Fruit fly (Drosophila melanogaster) whole organism, embryonic: ENCODE measurements around the gene ND-23.

ENCODE experiments used
- BEAF-32 ChIP-seq: fragments of 200-800 bp; sonication (Bioruptor generic); optimal IDR thresholded peaks from 3 replicates; lab custom pipeline; 2017; ENCODE audit warnings: missing biosample characterization, missing genetic modification characterization, mild to moderate bottlenecking, moderate library complexity, missing genetic modification reagents
- CG10321 ChIP-seq: fragments of 200-800 bp; sonication (Bioruptor generic); IDR thresholded peaks from 2 replicates; pipeline ENCODE4 v1.3.6; 2022; ENCODE audit warnings: missing biosample characterization, missing genetic modification characterization
- CG10565 ChIP-seq: fragments of 200-800 bp; sonication (Bioruptor generic); optimal IDR thresholded peaks from 3 replicates; lab custom pipeline; 2016; ENCODE audit warnings: missing biosample characterization, mild to moderate bottlenecking, missing genetic modification characterization
- CG12942 ChIP-seq: fragments of 200-800 bp; sonication (Bioruptor generic); optimal IDR thresholded peaks from 3 replicates; lab custom pipeline; 2016; ENCODE audit warnings: missing biosample characterization, missing genetic modification characterization
- CG14860 ChIP-seq: fragments of 200-800 bp; sonication (Bioruptor generic); IDR thresholded peaks from 3 replicates; pipeline ENCODE4 v1.3.6; 2022; ENCODE audit warnings: missing biosample characterization, missing genetic modification characterization; ENCODE audit not compliant: partially characterized antibody
- CG15011 ChIP-seq: fragments of 200-800 bp; sonication (Bioruptor generic); optimal IDR thresholded peaks from 3 replicates; lab custom pipeline; 2018; ENCODE audit warnings: missing biosample characterization, mild to moderate bottlenecking, missing genetic modification characterization
- CG15073 ChIP-seq: fragments of 200-800 bp; sonication (Bioruptor generic); optimal IDR thresholded peaks from 2 replicates; lab custom pipeline; 2016; ENCODE audit warnings: missing biosample characterization, missing genetic modification characterization
- CG1529 ChIP-seq: fragments of 200-800 bp; sonication (Bioruptor generic); optimal IDR thresholded peaks from 3 replicates; lab custom pipeline; 2018; ENCODE audit warnings: missing biosample characterization, missing genetic modification characterization
- CG17328 ChIP-seq: fragments of 200-800 bp; sonication (Bioruptor generic); IDR thresholded peaks from 2 replicates; pipeline ENCODE4 v1.3.6; 2022; ENCODE audit warnings: missing biosample characterization, missing genetic modification characterization
- CG2116 ChIP-seq: fragments of 200-800 bp; sonication (Bioruptor generic); optimal IDR thresholded peaks from 3 replicates; lab custom pipeline; 2018; ENCODE audit warnings: missing biosample characterization, mild to moderate bottlenecking, missing genetic modification characterization
- CG2678 ChIP-seq: fragments of 200-800 bp; sonication (Bioruptor generic); optimal IDR thresholded peaks from 3 replicates; lab custom pipeline; 2019; ENCODE audit warnings: missing biosample characterization, mild to moderate bottlenecking, missing genetic modification characterization, moderate library complexity
- CG31388 ChIP-seq: fragments of 200-800 bp; sonication (Bioruptor generic); optimal IDR thresholded peaks from 2 replicates; lab custom pipeline; 2016; ENCODE audit warnings: missing biosample characterization, missing genetic modification characterization
- CG3281 ChIP-seq: fragments of 200-800 bp; sonication (Bioruptor generic); optimal IDR thresholded peaks from 3 replicates; lab custom pipeline; 2017; ENCODE audit warnings: missing biosample characterization, mild to moderate bottlenecking, missing genetic modification characterization
- CG34422 ChIP-seq: fragments of 200-800 bp; sonication (Bioruptor generic); IDR thresholded peaks from 3 replicates; pipeline ENCODE4 v1.3.6; 2022; ENCODE audit warnings: missing biosample characterization, missing genetic modification characterization
- CG4328 ChIP-seq: fragments of 200-800 bp; sonication (Bioruptor generic); optimal IDR thresholded peaks from 3 replicates; lab custom pipeline; 2017; ENCODE audit warnings: missing biosample characterization, missing genetic modification reagents, missing genetic modification characterization
- CG4730 ChIP-seq: fragments of 200-800 bp; sonication (Bioruptor generic); IDR thresholded peaks from 2 replicates; pipeline ENCODE4 v1.3.6; 2022; ENCODE audit warnings: missing biosample characterization, missing genetic modification characterization
- CG5953 ChIP-seq: fragments of 200-800 bp; sonication (Bioruptor generic); IDR thresholded peaks from 2 replicates; pipeline ENCODE4 v1.3.6; 2022; ENCODE audit warnings: missing biosample characterization, missing genetic modification characterization
- CG6683 ChIP-seq: fragments of 200-800 bp; sonication (Bioruptor generic); optimal IDR thresholded peaks from 2 replicates; lab custom pipeline; 2017; ENCODE audit warnings: missing biosample characterization, mild to moderate bottlenecking, missing genetic modification characterization, missing genetic modification reagents
- CG6689 ChIP-seq: fragments of 200-800 bp; sonication (Bioruptor generic); IDR thresholded peaks from 2 replicates; pipeline ENCODE4 v1.3.6; 2022; ENCODE audit warnings: missing biosample characterization, missing genetic modification characterization
- CG6854 ChIP-seq: fragments of 200-800 bp; sonication (Bioruptor generic); optimal IDR thresholded peaks from 3 replicates; lab custom pipeline; 2017; ENCODE audit warnings: missing biosample characterization, mild to moderate bottlenecking, missing genetic modification characterization
- CG7372 ChIP-seq: fragments of 200-800 bp; sonication (Bioruptor generic); IDR thresholded peaks from 2 replicates; pipeline ENCODE4 v1.3.6; 2022; ENCODE audit warnings: missing biosample characterization, missing genetic modification characterization
- CG7556 ChIP-seq: fragments of 200-800 bp; sonication (Bioruptor generic); optimal IDR thresholded peaks from 2 replicates; lab custom pipeline; 2017; ENCODE audit warnings: missing biosample characterization, mild to moderate bottlenecking, missing genetic modification characterization
- Camta ChIP-seq: fragments of 200-800 bp; sonication (Bioruptor generic); optimal IDR thresholded peaks from 2 replicates; lab custom pipeline; 2016; ENCODE audit warnings: missing biosample characterization, missing genetic modification characterization
- Dip2 ChIP-seq: fragments of 200-800 bp; sonication (Bioruptor generic); IDR thresholded peaks from 2 replicates; pipeline ENCODE4 v1.3.6; 2022; ENCODE audit warnings: missing biosample characterization, missing genetic modification characterization
- Ets65A ChIP-seq: fragments of 200-800 bp; sonication (Bioruptor generic); peaks from one replicate; lab custom pipeline; 2016; ENCODE audit warnings: missing biosample characterization, missing genetic modification characterization
- Gug ChIP-seq: fragments of 200-800 bp; sonication (Bioruptor generic); IDR thresholded peaks from 4 replicates; pipeline ENCODE4 v1.3.6; 2022; ENCODE audit warnings: missing biosample characterization, missing genetic modification characterization
- HLH4C ChIP-seq: fragments of 200-800 bp; sonication (Bioruptor generic); IDR thresholded peaks from 3 replicates; pipeline ENCODE4 v1.3.6; 2022; ENCODE audit warnings: missing biosample characterization, missing genetic modification characterization; ENCODE audit not compliant: partially characterized antibody
- Neu2 ChIP-seq: fragments of 200-800 bp; sonication (Bioruptor generic); optimal IDR thresholded peaks from 3 replicates; lab custom pipeline; 2016; ENCODE audit warnings: missing biosample characterization, missing genetic modification characterization, borderline replicate concordance
- NfI ChIP-seq: fragments of 200-800 bp; sonication (Bioruptor generic); optimal IDR thresholded peaks from 3 replicates; lab custom pipeline; 2018; ENCODE audit warnings: missing biosample characterization, mild to moderate bottlenecking, missing genetic modification characterization, moderate library complexity
- Sox100B ChIP-seq: fragments of 200-800 bp; sonication (Bioruptor generic); optimal IDR thresholded peaks from 3 replicates; lab custom pipeline; 2018; ENCODE audit warnings: missing biosample characterization, mild to moderate bottlenecking, missing genetic modification characterization
- Sry-δ ChIP-seq: fragments of 200-800 bp; sonication (Bioruptor generic); optimal IDR thresholded peaks from 2 replicates; lab custom pipeline; 2016; ENCODE audit warnings: missing biosample characterization, missing genetic modification characterization
- amos ChIP-seq: fragments of 200-800 bp; sonication (Bioruptor generic); IDR thresholded peaks from 2 replicates; pipeline ENCODE4 v1.3.6; 2022; ENCODE audit warnings: missing biosample characterization, missing genetic modification characterization; ENCODE audit not compliant: partially characterized antibody
- bcd ChIP-seq: fragments of 200-800 bp; sonication (Bioruptor generic); optimal IDR thresholded peaks from 2 replicates; lab custom pipeline; 2017; ENCODE audit warnings: missing biosample characterization, mild to moderate bottlenecking, missing genetic modification characterization
- cg ChIP-seq: fragments of 200-800 bp; sonication (Bioruptor generic); optimal IDR thresholded peaks from 3 replicates; lab custom pipeline; 2019; ENCODE audit warnings: missing biosample characterization, mild to moderate bottlenecking, missing genetic modification characterization, moderate library complexity
- croc ChIP-seq: fragments of 200-800 bp; sonication (Bioruptor generic); conservative IDR thresholded peaks from 3 replicates; pipeline ENCODE4 v1.3.6; 2022; ENCODE audit warnings: missing biosample characterization, missing genetic modification characterization
- da ChIP-seq: fragments of 200-800 bp; sonication (Bioruptor generic); optimal IDR thresholded peaks from 2 replicates; lab custom pipeline; 2016; ENCODE audit warnings: missing biosample characterization, missing genetic modification characterization
- danr ChIP-seq: fragments of 200-800 bp; sonication (Bioruptor generic); IDR thresholded peaks from 2 replicates; pipeline ENCODE4 v1.3.6; 2022; ENCODE audit warnings: missing biosample characterization, missing genetic modification characterization
- fd3F ChIP-seq: fragments of 200-800 bp; sonication (Bioruptor generic); optimal IDR thresholded peaks from 2 replicates; lab custom pipeline; 2018; ENCODE audit warnings: missing biosample characterization, mild to moderate bottlenecking, missing genetic modification characterization, moderate library complexity
- gcm ChIP-seq: fragments of 200-800 bp; sonication (Bioruptor generic); optimal IDR thresholded peaks from 2 replicates; lab custom pipeline; 2019; ENCODE audit warnings: missing biosample characterization, mild to moderate bottlenecking, missing genetic modification characterization, moderate library complexity
- nerfin-2 ChIP-seq: fragments of 200-800 bp; sonication (Bioruptor generic); IDR thresholded peaks from 2 replicates; pipeline ENCODE4 v1.3.6; 2022; ENCODE audit warnings: missing biosample characterization, missing genetic modification characterization; ENCODE audit not compliant: partially characterized antibody
- nmo ChIP-seq: fragments of 200-800 bp; sonication (Bioruptor generic); optimal IDR thresholded peaks from 2 replicates; lab custom pipeline; 2018; ENCODE audit warnings: missing biosample characterization, mild to moderate bottlenecking, missing genetic modification characterization, moderate library complexity
- pum ChIP-seq: fragments of 200-800 bp; sonication (Bioruptor generic); optimal IDR thresholded peaks from 2 replicates; lab custom pipeline; 2016; ENCODE audit warnings: missing biosample characterization, missing genetic modification characterization
- repo ChIP-seq: fragments of 200-800 bp; sonication (Bioruptor generic); optimal IDR thresholded peaks from 2 replicates; lab custom pipeline; 2016; ENCODE audit warnings: missing biosample characterization, missing genetic modification characterization
- rib ChIP-seq: fragments of 200-800 bp; sonication (Bioruptor generic); IDR thresholded peaks from 2 replicates; pipeline ENCODE4 v1.3.6; 2022; ENCODE audit warnings: missing biosample characterization, missing genetic modification characterization
- toy ChIP-seq: fragments of 200-800 bp; sonication (Bioruptor generic); IDR thresholded peaks from 2 replicates; pipeline ENCODE4 v1.3.6; 2022; ENCODE audit warnings: missing biosample characterization, missing genetic modification characterization
- tup ChIP-seq: fragments of 200-800 bp; sonication (Bioruptor generic); optimal IDR thresholded peaks from 2 replicates; lab custom pipeline; 2016; ENCODE audit warnings: missing biosample characterization, mild to moderate bottlenecking, missing genetic modification characterization, moderate library complexity
- twi ChIP-seq: fragments of 200-800 bp; optimal IDR thresholded peaks from 2 replicates; lab custom pipeline; 2019; ENCODE audit warnings: missing biosample characterization, mild to moderate bottlenecking, missing genetic modification characterization, moderate library complexity
- usp ChIP-seq: fragments of >200 bp; optimal IDR thresholded peaks from 2 replicates; lab custom pipeline; 2017; ENCODE audit warnings: missing biosample characterization, missing genetic modification characterization

Gene ND-23

dm6 chr3R:15836864-15837824, at the start of gene ND-23, which contains the start of gene spn-E (continued):
- TF ChIP-seq CG6689 (GFP tag; lab: Robert Waterston, UW) (peak; percentile 57; the same call in 1 of the 2 replicates), nmo (peak; percentile 81), CG15011 (GFP tag; lab: Kevin White, UChicago) (no peak), rib (no peak), fd3F (peak; percentile 13), CG12942 (peak; percentile 44), CG2116 (GFP tag; lab: Kevin White, UChicago) (peak; percentile 76), CG4730 (GFP tag; lab: Robert Waterston, UW) (no peak), amos (GFP tag; lab: Robert Waterston, UW) (peak; percentile 69), cg (GFP tag; lab: Kevin White, UChicago) (no peak), Camta (GFP tag; lab: Kevin White, UChicago) (no peak), usp (GFP tag; lab: Kevin White, UChicago) (no peak), Gug (no peak), Sox100B (peak; percentile 54), tup (GFP tag; lab: Kevin White, UChicago) (no peak), nerfin-2 (GFP tag; lab: Robert Waterston, UW) (0 out of 2 replicates have a peak, but pooled peaks have one; percentile 51), CG17328 (GFP tag; lab: Robert Waterston, UW) (peak; percentile 51; the same call in 1 of the 2 replicates), CG10321 (no peak), Ets65A (GFP tag; lab: Kevin White, UChicago) (no peak), BEAF-32 (GFP tag; lab: Kevin White, UChicago) (peak; percentile 77), twi (peak; percentile 49), CG31388 (GFP tag; lab: Kevin White, UChicago) (no peak), NfI (GFP tag; lab: Kevin White, UChicago) (peak; percentile 52), CG6683 (GFP tag; lab: Kevin White, UChicago) (no peak), CG14860 (peak; percentile 46; the same call in 1 of the 3 replicates), CG34422 (GFP tag; lab: Robert Waterston, UW) (no peak; the same call in 2 of the 3 replicates), bcd (GFP tag; lab: Kevin White, UChicago) (peak; percentile 52), CG6854 (GFP tag; lab: Kevin White, UChicago) (no peak), toy (GFP tag; lab: Robert Waterston, UW) (no peak), CG1529 (GFP tag; lab: Kevin White, UChicago) (no peak), gcm (no peak), CG2678 (tag; lab: Kevin White, UChicago) (no peak), Sry-δ (GFP tag; lab: Kevin White, UChicago) (peak; percentile 82), CG3281 (GFP tag; lab: Kevin White, UChicago) (peak; percentile 24), HLH4C (GFP tag; lab: Robert Waterston, UW) (peak; percentile 65), repo (GFP tag; lab: Kevin White, UChicago) (no peak), CG4328 (no peak), da (no peak), danr (GFP tag; lab: Robert Waterston, UW) (no peak), CG10565 (no peak), Neu2 (GFP tag; lab: Kevin White, UChicago) (no peak), CG15073 (GFP tag; lab: Kevin White, UChicago) (no peak), croc (GFP tag; lab: Robert Waterston, UW) (no peak; the same call in 2 of the 3 replicates), CG7556 (GFP tag; lab: Kevin White, UChicago) (peak; percentile 44), CG5953 (peak; percentile 14; the same call in 1 of the 2 replicates), CG7372 (GFP tag; lab: Robert Waterston, UW) (peak; percentile 48), Dip2 (GFP tag; lab: Robert Waterston, UW) (no peak), pum (GFP tag; lab: Kevin White, UChicago) (no peak)
